Worm (Caenorhabditis elegans) whole organism, L2 larva: Measurements from ENCODE around the gene ZK1290.11.

Source experiments
- C34F6.9 ChIP-seq: fragments of 150-350 bp; optimal IDR thresholded peaks from 2 replicates; lab custom pipeline; 2014; ENCODE audit warnings: missing biosample characterization, missing genetic modification characterization
- R02D3.7 ChIP-seq: fragments of 150-350 bp; optimal IDR thresholded peaks from 2 replicates; lab custom pipeline; 2014; ENCODE audit warnings: missing biosample characterization, missing genetic modification characterization
- Y55F3AM.14 ChIP-seq: fragments of 200-800 bp; sonication (Bioruptor generic); optimal IDR thresholded peaks from 2 replicates; lab custom pipeline; 2018; ENCODE audit warnings: mild to moderate bottlenecking, missing genetic modification characterization, missing compliant biosample characterization
- ZK546.5 ChIP-seq: sonication (generic microtip); optimal IDR thresholded peaks from 2 replicates; lab custom pipeline; 2017; ENCODE audit warnings: missing biosample characterization, missing genetic modification characterization
- alr-1 ChIP-seq: fragments of 150-350 bp; optimal IDR thresholded peaks from 2 replicates; lab custom pipeline; 2014; ENCODE audit warnings: missing biosample characterization, missing genetic modification characterization
- blmp-1 ChIP-seq: sonication (generic microtip); optimal IDR thresholded peaks from 2 replicates; lab custom pipeline; 2017; ENCODE audit warnings: missing genetic modification characterization, mild to moderate bottlenecking, missing compliant biosample characterization, antibody characterized with exemption, moderate library complexity; ENCODE audit not compliant: insufficient read depth
- ceh-16 ChIP-seq: fragments of 150-350 bp; optimal IDR thresholded peaks from 2 replicates; lab custom pipeline; 2014; ENCODE audit warnings: missing biosample characterization, missing genetic modification characterization
- ceh-82 ChIP-seq: fragments of 150-350 bp; optimal IDR thresholded peaks from 2 replicates; lab custom pipeline; 2014; ENCODE audit warnings: missing biosample characterization, missing genetic modification characterization
- crh-2 ChIP-seq: sonication (generic microtip); optimal IDR thresholded peaks from 2 replicates; lab custom pipeline; 2017; ENCODE audit warnings: missing biosample characterization, missing genetic modification characterization
- dmd-4 ChIP-seq: sonication (generic microtip); optimal IDR thresholded peaks from 2 replicates; lab custom pipeline; 2017; ENCODE audit warnings: missing biosample characterization, missing genetic modification characterization
- elt-1 ChIP-seq: fragments of 150-350 bp; optimal IDR thresholded peaks from 2 replicates; lab custom pipeline; 2014; ENCODE audit warnings: missing biosample characterization, missing genetic modification characterization
- fos-1 ChIP-seq: fragments of 150-350 bp; optimal IDR thresholded peaks from 2 replicates; lab custom pipeline; 2014; ENCODE audit warnings: missing biosample characterization, missing genetic modification characterization
- gmeb-1 ChIP-seq: fragments of 150-350 bp; optimal IDR thresholded peaks from 2 replicates; lab custom pipeline; 2014; ENCODE audit warnings: missing biosample characterization, missing genetic modification characterization
- lin-11 ChIP-seq: fragments of 150-350 bp; sonication (generic microtip); optimal IDR thresholded peaks from 2 replicates; lab custom pipeline; 2014; ENCODE audit warnings: missing biosample characterization, missing genetic modification characterization, inconsistent platforms, mixed read lengths
- lin-13 ChIP-seq: fragments of 150-350 bp; optimal IDR thresholded peaks from 2 replicates; lab custom pipeline; 2014; ENCODE audit warnings: missing biosample characterization, missing genetic modification reagents, missing genetic modification characterization
- lsy-2 ChIP-seq, 2 experiments: fragments of 150-350 bp in 1 of 2; sonication (generic microtip) in 1 of 2; optimal IDR thresholded peaks; 2 replicates each; lab custom pipeline; 2014 to 2017; ENCODE audit warnings: missing biosample characterization in 2 of 2, missing genetic modification characterization in 2 of 2
- mab-5 ChIP-seq: fragments of 150-350 bp; optimal IDR thresholded peaks from 2 replicates; lab custom pipeline; 2014; ENCODE audit warnings: missing biosample characterization, missing genetic modification characterization
- mbf-1 ChIP-seq: sonication (generic microtip); optimal IDR thresholded peaks from 2 replicates; lab custom pipeline; 2017; ENCODE audit warnings: missing biosample characterization, missing genetic modification characterization
- nhr-10 ChIP-seq: sonication (generic microtip); optimal IDR thresholded peaks from 2 replicates; lab custom pipeline; 2017; ENCODE audit warnings: missing biosample characterization, missing genetic modification characterization
- nhr-11 ChIP-seq: fragments of 150-350 bp; optimal IDR thresholded peaks from 2 replicates; lab custom pipeline; 2014; ENCODE audit warnings: missing biosample characterization, missing genetic modification characterization
- nhr-12 ChIP-seq: fragments of 150-350 bp; optimal IDR thresholded peaks from 2 replicates; lab custom pipeline; 2014; ENCODE audit warnings: missing biosample characterization, missing genetic modification characterization
- nhr-129 ChIP-seq: fragments of 150-350 bp; optimal IDR thresholded peaks from 2 replicates; lab custom pipeline; 2014; ENCODE audit warnings: missing biosample characterization, missing genetic modification characterization
- nhr-237 ChIP-seq: fragments of 150-350 bp; optimal IDR thresholded peaks from 2 replicates; lab custom pipeline; 2014; ENCODE audit warnings: missing biosample characterization, missing genetic modification characterization
- nhr-77 ChIP-seq: fragments of 150-350 bp; optimal IDR thresholded peaks from 2 replicates; lab custom pipeline; 2014; ENCODE audit warnings: missing biosample characterization, missing genetic modification characterization
- peb-1 ChIP-seq: fragments of 150-350 bp; optimal IDR thresholded peaks from 2 replicates; lab custom pipeline; 2014; ENCODE audit warnings: missing biosample characterization, missing genetic modification characterization
- skn-1 ChIP-seq: sonication (generic microtip); optimal IDR thresholded peaks from 2 replicates; lab custom pipeline; 2017; ENCODE audit warnings: missing biosample characterization, missing genetic modification characterization
- sma-3 ChIP-seq: sonication (generic microtip); optimal IDR thresholded peaks from 2 replicates; lab custom pipeline; 2016; ENCODE audit warnings: missing genetic modification reagents, missing genetic modification characterization, missing compliant biosample characterization
- sma-9 ChIP-seq, 2 experiments: fragments of 150-350 bp in 1 of 2; sonication (generic microtip) in 1 of 2; optimal IDR thresholded peaks; 2 replicates each; lab custom pipeline; 2014 to 2016; ENCODE audit warnings: missing genetic modification characterization in 2 of 2, mild to moderate bottlenecking in 1 of 2, missing biosample characterization in 1 of 2, missing compliant biosample characterization in 1 of 2, missing genetic modification reagents in 1 of 2, moderate library complexity in 1 of 2
- snpc-4 ChIP-seq: fragments of 150-350 bp; optimal IDR thresholded peaks from 2 replicates; lab custom pipeline; 2014; ENCODE audit warnings: missing biosample characterization, missing genetic modification characterization
- unc-39 ChIP-seq: fragments of 150-350 bp; optimal IDR thresholded peaks from 2 replicates; lab custom pipeline; 2014; ENCODE audit warnings: missing biosample characterization, missing genetic modification characterization
- unc-55 ChIP-seq: fragments of 150-350 bp; sonication (generic microtip); optimal IDR thresholded peaks from 3 replicates; lab custom pipeline; 2014; ENCODE audit warnings: missing biosample characterization, missing genetic modification reagents, missing genetic modification characterization
- unc-62 ChIP-seq: fragments of 150-350 bp; optimal IDR thresholded peaks from 2 replicates; lab custom pipeline; 2014; ENCODE audit warnings: missing biosample characterization, missing genetic modification reagents, missing genetic modification characterization
- zag-1 ChIP-seq: fragments of 150-350 bp; optimal IDR thresholded peaks from 2 replicates; lab custom pipeline; 2014; ENCODE audit warnings: missing biosample characterization, missing genetic modification characterization
- ztf-1 ChIP-seq: fragments of 200-800 bp; sonication (Bioruptor generic); conservative IDR thresholded peaks from 2 replicates; pipeline ENCODE4 v1.3.6; 2022; ENCODE audit warnings: missing genetic modification characterization, missing compliant biosample characterization
- ztf-11 ChIP-seq: sonication (generic microtip); optimal IDR thresholded peaks from 2 replicates; lab custom pipeline; 2017; ENCODE audit warnings: missing biosample characterization, missing genetic modification characterization
- ztf-4 ChIP-seq: fragments of 150-350 bp; optimal IDR thresholded peaks from 2 replicates; lab custom pipeline; 2014; ENCODE audit warnings: missing biosample characterization, missing genetic modification characterization

The ZK1290.11 gene

DNA sequence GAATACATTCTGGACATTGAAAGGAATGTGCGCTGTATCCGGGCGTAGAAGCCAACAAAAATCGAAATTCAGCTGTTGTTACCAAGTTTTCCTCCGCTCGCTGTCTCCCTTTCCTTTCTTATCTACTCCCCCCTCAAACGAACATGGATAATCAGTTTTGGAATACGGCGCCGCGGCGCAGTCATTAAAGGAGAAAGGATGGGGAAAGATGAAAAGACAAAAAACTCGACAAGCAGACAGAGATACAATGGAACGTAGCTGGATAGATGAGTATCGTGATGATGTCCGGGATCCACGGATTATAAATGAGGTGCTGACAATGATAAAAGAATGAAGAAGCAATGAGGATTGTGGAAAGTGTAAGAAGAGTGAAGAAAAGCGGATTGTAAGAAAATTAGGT, 16.0 kb downstream of the ZK1290.11 start (continued):
- no peak for TF ChIP-seq elt-1

DNA sequence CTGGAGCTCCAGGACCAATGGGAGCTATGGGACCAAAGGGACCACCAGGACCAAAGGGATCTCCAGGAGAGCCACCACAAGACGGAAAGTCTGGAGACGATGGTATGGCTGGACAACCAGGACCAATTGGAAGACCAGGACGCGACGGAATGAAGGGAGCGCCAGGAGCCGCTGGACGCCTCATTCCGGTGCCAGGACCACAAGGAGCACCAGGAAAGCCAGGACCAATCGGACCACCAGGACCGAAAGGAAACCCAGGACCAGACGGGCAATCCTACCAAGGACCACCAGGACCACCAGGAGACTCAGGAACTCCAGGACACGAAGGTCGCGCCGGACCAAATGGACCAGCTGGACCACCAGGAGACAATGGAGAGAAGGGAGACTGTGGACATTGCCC, 16.6 kb downstream of the ZK1290.11 start:
- TF ChIP-seq sma-9 (GFP tag; optimal IDR thresholded peaks at IDR 0.05; lab: Kevin White, UChicago), result no peak
- no peak for TF ChIP-seq sma-9 (tag; optimal IDR thresholded peaks at IDR 0.05; lab: Kevin White, UChicago)
- no peak for TF ChIP-seq mbf-1 (tag; lab: Kevin White, UChicago)
- no peak for TF ChIP-seq nhr-10 (tag; lab: Kevin White, UChicago)
- no peak for TF ChIP-seq Y55F3AM.14 (GFP tag; lab: Kevin White, UChicago)
- no peak for TF ChIP-seq snpc-4 (tag; lab: Kevin White, UChicago)
- TF ChIP-seq nhr-11 (tag; lab: Kevin White, UChicago), result no peak
- TF ChIP-seq nhr-77 (tag; lab: Kevin White, UChicago), result no peak
- no peak for TF ChIP-seq unc-39 (tag; lab: Kevin White, UChicago)
- TF ChIP-seq sma-3, result no peak
- no peak for TF ChIP-seq nhr-12 (tag; lab: Kevin White, UChicago)
- no peak for TF ChIP-seq crh-2 (tag; lab: Kevin White, UChicago)
- no peak for TF ChIP-seq ceh-16 (tag; lab: Kevin White, UChicago)
- TF ChIP-seq nhr-129 (tag; lab: Kevin White, UChicago), result no peak
- no peak for TF ChIP-seq unc-62 (GFP tag; lab: Kevin White, UChicago)
- TF ChIP-seq mab-5, result no peak
- no peak for TF ChIP-seq ZK546.5 (tag; lab: Kevin White, UChicago)
- TF ChIP-seq lin-11 (tag; lab: Kevin White, UChicago), result no peak

DNA sequence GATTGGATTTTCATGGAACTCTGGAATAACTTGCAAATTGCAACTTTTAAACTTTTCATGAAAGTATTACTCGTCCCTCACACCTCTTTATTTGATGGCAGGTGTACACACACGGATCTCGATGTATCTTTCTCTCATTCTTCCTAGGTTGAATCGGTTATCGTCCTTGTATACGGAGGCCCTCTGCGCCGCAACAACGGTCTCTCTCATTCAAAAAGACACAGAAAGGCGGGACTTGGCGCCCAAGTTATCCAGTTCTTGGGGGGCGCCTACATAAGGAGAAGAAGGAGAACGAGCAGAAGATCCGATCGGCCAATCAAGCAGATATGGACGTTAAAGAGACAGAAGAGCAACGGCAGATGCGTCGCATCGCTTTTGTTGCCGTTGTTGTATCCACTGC, 17.6 kb downstream of the ZK1290.11 start, which contains the start of gene rol-8:
Gene rol-8, plus strand, starts transcription at position 301 of the 400 bp plus-strand sequence.
- TF ChIP-seq R02D3.7 (no peak), nhr-237 (tag; lab: Kevin White, UChicago) (no peak), lsy-2 (tag; optimal IDR thresholded peaks at IDR 0.05; lab: Kevin White, UChicago) (no peak), nhr-10 (tag; lab: Kevin White, UChicago) (no peak), lin-13 (no peak), snpc-4 (tag; lab: Kevin White, UChicago) (no peak), nhr-129 (tag; lab: Kevin White, UChicago) (no peak), ztf-11 (tag; lab: Kevin White, UChicago) (no peak), sma-9 (GFP tag; optimal IDR thresholded peaks at IDR 0.05; lab: Kevin White, UChicago) (no peak), sma-9 (tag; optimal IDR thresholded peaks at IDR 0.05; lab: Kevin White, UChicago) (no peak)

DNA sequence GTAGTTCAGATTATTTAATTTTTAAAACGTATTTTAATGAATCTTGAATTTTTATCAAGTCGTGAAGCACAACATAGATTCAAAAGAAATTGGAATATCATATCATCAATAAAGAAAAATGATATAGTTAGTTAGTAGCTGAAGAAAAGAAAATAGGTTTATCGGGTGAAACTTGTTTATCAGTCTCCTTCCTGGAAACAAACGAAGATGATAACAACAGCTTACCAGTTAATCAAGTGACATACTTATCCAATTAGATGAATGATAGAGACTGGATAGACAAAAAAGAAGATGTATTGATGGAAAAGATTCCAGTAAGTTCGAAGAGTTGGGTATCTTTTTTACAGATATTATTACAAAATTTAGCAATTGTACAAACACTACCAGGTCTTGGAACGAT, 18.4 kb downstream of the ZK1290.11 start:
- TF ChIP-seq mbf-1 (tag; lab: Kevin White, UChicago) (no peak), ztf-4 (tag; lab: Kevin White, UChicago) (no peak), skn-1 (tag; lab: Kevin White, UChicago) (no peak), ZK546.5 (tag; lab: Kevin White, UChicago) (no peak), alr-1 (tag; lab: Kevin White, UChicago) (no peak), unc-62 (GFP tag; lab: Kevin White, UChicago) (no peak), unc-39 (tag; lab: Kevin White, UChicago) (no peak), lsy-2 (tag; optimal IDR thresholded peaks at IDR 0.05; lab: Kevin White, UChicago) (no peak), R02D3.7 (no peak), ztf-1 (GFP tag; lab: Robert Waterston, UW) (no peak), ceh-82 (tag; lab: Kevin White, UChicago) (no peak), sma-3 (no peak), fos-1 (tag; lab: Kevin White, UChicago) (no peak), dmd-4 (tag; lab: Kevin White, UChicago) (no peak), C34F6.9 (tag; lab: Kevin White, UChicago) (no peak), zag-1 (tag; lab: Kevin White, UChicago) (no peak), crh-2 (tag; lab: Kevin White, UChicago) (no peak), peb-1 (tag; lab: Kevin White, UChicago) (no peak)

DNA sequence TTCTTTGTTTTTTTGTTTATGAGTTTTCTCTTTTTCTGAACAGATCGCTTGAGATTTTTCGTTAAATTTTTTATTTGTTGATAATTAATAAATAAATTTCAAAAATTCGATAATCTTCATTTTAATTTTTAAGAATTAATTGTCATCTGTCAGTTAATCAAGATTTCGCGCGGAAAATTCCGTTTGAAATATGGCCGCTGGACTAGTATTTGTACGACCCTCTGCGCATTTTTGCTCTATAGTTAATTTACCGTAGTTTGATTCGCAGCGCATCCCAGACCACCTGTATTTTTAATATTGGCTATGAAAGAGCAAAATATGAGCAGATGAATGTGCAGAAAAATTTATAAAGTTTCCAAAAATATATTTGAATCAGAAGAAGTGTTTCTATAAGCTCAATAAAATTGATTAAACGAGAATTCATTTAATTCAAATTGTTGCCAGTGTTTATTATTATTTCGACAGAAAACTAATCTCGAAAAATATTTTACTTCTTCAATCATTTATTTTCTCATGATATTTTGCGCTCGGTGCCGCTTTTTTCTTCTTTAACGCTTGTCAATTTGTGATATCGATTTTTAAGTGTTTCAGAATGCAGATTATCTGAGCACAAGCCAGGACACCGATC, 23.7 kb downstream of the ZK1290.11 start, which contains the start of gene nfi-1:
Gene nfi-1, plus strand, starts transcription at position 578 of the 628 bp plus-strand sequence.
- no peak for TF ChIP-seq alr-1 (tag; lab: Kevin White, UChicago)
- TF ChIP-seq blmp-1, result no peak
- TF ChIP-seq unc-55 (GFP tag; lab: Kevin White, UChicago), result peak; percentile 59
- TF ChIP-seq ceh-82 (tag; lab: Kevin White, UChicago), result no peak
- peak; percentile 36 for TF ChIP-seq crh-2 (tag; lab: Kevin White, UChicago)
- TF ChIP-seq C34F6.9 (tag; lab: Kevin White, UChicago), result peak; percentile 70
- TF ChIP-seq lsy-2 (tag; optimal IDR thresholded peaks at IDR 0.05; lab: Kevin White, UChicago), result peak; percentile 3 to 95
- TF ChIP-seq sma-9 (GFP tag; optimal IDR thresholded peaks at IDR 0.05; lab: Kevin White, UChicago), result peak; percentile 62
- TF ChIP-seq sma-9 (tag; optimal IDR thresholded peaks at IDR 0.05; lab: Kevin White, UChicago), result no peak
- TF ChIP-seq R02D3.7, result no peak
- TF ChIP-seq sma-3, result peak; percentile 18
- TF ChIP-seq unc-62 (GFP tag; lab: Kevin White, UChicago), result no peak
- no peak for TF ChIP-seq ztf-11 (tag; lab: Kevin White, UChicago)
- TF ChIP-seq gmeb-1, result peak; percentile 27
- TF ChIP-seq nhr-129 (tag; lab: Kevin White, UChicago), result peak; percentile 45
- peak; percentile 32 for TF ChIP-seq lin-13
